Worm (Caenorhabditis elegans) whole organism, dauer: ENCODE measurements around the gene aakg-4.

Source experiments
- unc-62 ChIP-seq: sonication (generic microtip); optimal IDR thresholded peaks from 2 replicates; lab custom pipeline; 2017; ENCODE audit warnings: missing biosample characterization, missing genetic modification reagents, missing genetic modification characterization

The aakg-4 gene

ce11 chrX:2321758-2322157 lies 2.6 kb upstream of the aakg-4 start:
- TF ChIP-seq unc-62 = no peak

ce11 chrX:2320539-2320938 lies 1.4 kb upstream of the aakg-4 start:
- TF ChIP-seq unc-62 = no peak

- no peak for TF ChIP-seq unc-62
Observed at ce11 chrX:2317480-2317879, 1.7 kb downstream of the aakg-4 start.

- no peak for TF ChIP-seq unc-62
Observed at ce11 chrX:2316859-2317258, 2.3 kb downstream of the aakg-4 start.

- TF ChIP-seq unc-62 = no peak
Observed at ce11 chrX:2316205-2316604, 2.9 kb downstream of the aakg-4 start.

- TF ChIP-seq unc-62 = no peak
Observed at ce11 chrX:2304496-2304895, 14.6 kb downstream of the aakg-4 start.

ce11 chrX:2303253-2303652 lies 15.9 kb downstream of the aakg-4 start:
- TF ChIP-seq unc-62 = no peak

ce11 chrX:2302782-2303181 lies 16.4 kb downstream of the aakg-4 start, which contains the start of gene hum-6:
Gene hum-6 (plus strand): TSS chrX:2303082.
- TF ChIP-seq unc-62 = no peak

- no peak for TF ChIP-seq unc-62
Observed at ce11 chrX:2301821-2302220, 17.3 kb downstream of the aakg-4 start.

- no peak for TF ChIP-seq unc-62
Observed at ce11 chrX:2294198-2294800, 24.8 kb downstream of the aakg-4 start, which contains the start of gene T10H10.2. Gene T10H10.2 (plus strand): TSS chrX:2294750.

- TF ChIP-seq unc-62 = no peak
Observed at ce11 chrX:2287977-2288387, 31.2 kb downstream of the aakg-4 start.

- no peak for TF ChIP-seq unc-62
Observed at ce11 chrX:2287092-2287491, 32.0 kb downstream of the aakg-4 start, which contains the start of gene sav-1. Gene sav-1 (minus strand): TSS chrX:2287192.

- no peak for TF ChIP-seq unc-62
Observed at ce11 chrX:2276000-2276399, 43.1 kb downstream of the aakg-4 start.

- TF ChIP-seq unc-62 = no peak
Observed at ce11 chrX:2274237-2274636, 44.9 kb downstream of the aakg-4 start, which contains the start of gene AH9.4. Gene AH9.4 (minus strand): TSS chrX:2274337.

- no peak for TF ChIP-seq unc-62
Observed at ce11 chrX:2271429-2271828, 47.7 kb downstream of the aakg-4 start.

ce11 chrX:2267956-2268355 lies 51.2 kb downstream of the aakg-4 start, which contains the start of gene AH9.6:
Gene AH9.6 (minus strand): TSS chrX:2268138.
- no peak for TF ChIP-seq unc-62

- TF ChIP-seq unc-62 = no peak
Observed at ce11 chrX:2266777-2267176, 52.4 kb downstream of the aakg-4 start.

- no peak for TF ChIP-seq unc-62
Observed at ce11 chrX:2266366-2266765, 52.8 kb downstream of the aakg-4 start.

- no peak for TF ChIP-seq unc-62
Observed at ce11 chrX:2265069-2265468, 54.1 kb downstream of the aakg-4 start.
